Fruit fly (Drosophila melanogaster) whole organism: Measurements from ENCODE around the gene CG15036.

Experiments
- CG8478 ChIP-seq: fragments of >200 bp; optimal IDR thresholded peaks from 2 replicates; lab custom pipeline; 2018; ENCODE audit warnings: inconsistent platforms
- Dll ChIP-seq: fragments of >200 bp; optimal IDR thresholded peaks from 2 replicates; lab custom pipeline; 2017
- EcR ChIP-seq, 2 experiments: fragments of >200 bp; optimal IDR thresholded peaks; 2 replicates each; lab custom pipeline; 2017; ENCODE audit warnings: missing biosample characterization in 2 of 2, missing genetic modification characterization in 2 of 2, missing genetic modification reagents in 2 of 2
- pan ChIP-seq: fragments of >200 bp; optimal IDR thresholded peaks from 2 replicates; lab custom pipeline; 2017
- psq ChIP-seq: fragments of >200 bp; optimal IDR thresholded peaks from 2 replicates; lab custom pipeline; 2017

DNA sequence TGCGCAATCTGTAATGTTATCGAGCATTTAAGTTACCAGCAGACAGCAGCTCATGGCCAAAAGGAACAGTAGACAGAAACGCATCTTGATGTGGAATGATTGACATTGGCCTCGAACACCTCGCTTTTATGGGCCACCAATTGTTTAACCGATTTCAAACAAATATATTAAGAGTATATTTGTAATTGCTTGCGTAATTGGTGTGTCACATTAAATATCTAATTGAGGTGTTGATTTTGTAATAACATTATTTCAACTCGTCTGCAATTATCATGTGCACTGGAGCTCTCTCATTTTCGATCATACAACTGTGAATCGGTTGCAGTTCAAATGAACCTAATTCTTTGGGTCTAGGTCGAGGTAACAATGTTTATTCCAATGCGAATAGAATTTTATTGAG is 1.0 kb upstream of the CG15036 start, which contains the start of gene CG32726:
- no peak for TF ChIP-seq psq
- TF ChIP-seq pan (lab: Kevin White, UChicago), result no peak
- no peak for TF ChIP-seq CG8478 (lab: Kevin White, UChicago)
- no peak for TF ChIP-seq EcR (GFP tag; optimal IDR thresholded peaks at IDR 0.05; lab: Kevin White, UChicago)
- no peak for TF ChIP-seq Dll (lab: Kevin White, UChicago)
